Fruit fly (Drosophila melanogaster) Kc167 (cell line): ENCODE measurements around the gene Art1.

Source experiments
- Myc ChIP-seq: fragments of >200 bp; optimal IDR thresholded peaks from 2 replicates; lab custom pipeline; 2017; ENCODE audit warnings: missing external identifiers
- Sin3A ChIP-seq: fragments of >200 bp; optimal IDR thresholded peaks from 2 replicates; lab custom pipeline; 2018; ENCODE audit warnings: missing external identifiers
- h ChIP-seq: fragments of >200 bp; optimal IDR thresholded peaks from 3 replicates; lab custom pipeline; 2018; ENCODE audit warnings: missing external identifiers
- insv ChIP-seq: fragments of >200 bp; optimal IDR thresholded peaks from 3 replicates; lab custom pipeline; 2018; ENCODE audit warnings: missing external identifiers
- psq ChIP-seq: fragments of >200 bp; optimal IDR thresholded peaks from 2 replicates; lab custom pipeline; 2017; ENCODE audit warnings: missing external identifiers
- ttk ChIP-seq: sonication (Bioruptor generic); optimal IDR thresholded peaks from 2 replicates; lab custom pipeline; 2017; ENCODE audit warnings: missing external identifiers

dm6 chr3R:10832526-10833165 is 44.6 kb upstream of the Art1 start:
- no peak for TF ChIP-seq Myc
- TF ChIP-seq psq (lab: Kevin White, UChicago) = no peak
- TF ChIP-seq Sin3A = no peak
- no peak for TF ChIP-seq h (lab: Kevin White, UChicago)
- TF ChIP-seq ttk (lab: Kevin White, UChicago) = no peak
- TF ChIP-seq insv (lab: Kevin White, UChicago) = no peak
